Fruit fly (Drosophila melanogaster): ENCODE data around the gene Wdfy2.

The Wdfy2 gene

DNA sequence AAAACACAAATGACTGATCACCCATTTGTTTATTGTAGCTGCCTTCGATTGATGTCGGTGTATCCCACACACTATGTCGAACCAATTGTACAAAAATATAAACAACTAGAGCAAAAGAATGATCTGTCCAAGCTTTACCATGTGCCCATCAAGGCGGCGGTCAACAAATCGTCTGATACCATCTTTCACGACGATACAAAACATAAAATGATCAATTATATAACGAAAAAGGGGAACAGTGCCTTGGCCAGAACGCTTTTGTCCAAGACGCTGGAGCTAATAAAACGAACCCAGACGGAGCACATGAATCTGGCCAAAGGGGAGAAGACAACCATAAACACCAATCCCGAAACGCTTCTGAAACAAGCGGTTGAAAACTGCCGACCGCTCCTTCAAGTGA lies 36.3 kb upstream of the Wdfy2 start:
- TF ChIP-seq Hnf4 (GFP tag; optimal IDR thresholded peaks at IDR 0.05) (no peak), CG32264 (GFP tag; optimal IDR thresholded peaks at IDR 0.05) (no peak), pan (optimal IDR thresholded peaks at IDR 0.05) (no peak), N (GFP tag; optimal IDR thresholded peaks at IDR 0.05) (no peak), h (GFP tag; optimal IDR thresholded peaks at IDR 0.05) (no peak), Dif (GFP tag; optimal IDR thresholded peaks at IDR 0.05; ENCODE audit: partially characterized antibody) (no peak), CrebA (GFP tag; optimal IDR thresholded peaks at IDR 0.05; ENCODE audit: borderline replicate concordance) (no peak), CG9705 (GFP tag; optimal IDR thresholded peaks at IDR 0.05) (no peak), sage (GFP tag; optimal IDR thresholded peaks at IDR 0.05) (no peak), usp (GFP tag; optimal IDR thresholded peaks at IDR 0.05) (no peak), HLH106 (tag; optimal IDR thresholded peaks at IDR 0.05) (no peak)

DNA sequence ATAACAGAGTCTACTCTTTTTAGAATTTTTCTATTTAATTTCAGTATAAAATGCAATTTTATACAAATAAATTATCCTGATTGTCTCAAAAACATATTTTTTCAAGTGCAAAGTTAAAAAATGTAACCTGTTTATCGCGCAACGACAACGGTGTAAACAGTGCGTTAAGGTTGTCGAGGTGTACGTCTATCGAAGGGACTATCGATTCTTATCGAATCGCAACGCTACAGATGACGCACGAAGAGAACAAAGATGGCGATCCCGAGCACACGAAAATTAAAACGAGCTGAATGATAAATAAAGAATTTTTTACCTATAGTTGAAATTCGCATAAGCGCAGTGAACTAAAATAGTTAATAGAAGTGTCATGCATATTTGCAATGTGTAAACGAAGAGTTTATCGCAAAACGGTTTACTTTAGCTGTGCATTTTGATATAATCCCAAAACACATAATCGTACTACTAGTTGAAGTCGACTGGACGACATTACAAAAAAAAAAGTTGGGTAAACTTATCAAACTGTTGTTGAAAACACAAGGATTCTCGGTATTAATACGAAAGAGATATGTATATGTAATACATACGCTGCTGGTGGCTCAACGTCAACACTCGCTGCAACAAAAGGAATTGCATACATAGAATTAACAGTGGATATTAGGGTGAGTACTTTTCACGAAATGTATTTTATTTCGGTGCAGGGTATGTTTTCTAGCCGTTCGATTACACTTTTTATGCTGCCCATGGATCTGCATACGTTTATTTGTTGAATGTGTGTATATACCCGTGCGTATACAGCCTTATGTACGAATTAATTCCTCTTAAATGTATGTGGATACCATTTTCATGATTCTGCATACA lies 35.0 kb upstream of the Wdfy2 start, which contains the start of gene da:
Gene da, plus strand, starts transcription at position 237 of the 858 bp plus-strand sequence.
- no peak for TF ChIP-seq Dif (GFP tag; optimal IDR thresholded peaks at IDR 0.05; ENCODE audit: partially characterized antibody)
- peak; percentile 69 for TF ChIP-seq lola (GFP tag; optimal IDR thresholded peaks at IDR 0.05)
- peak; percentile 8 for TF ChIP-seq psq (GFP tag; optimal IDR thresholded peaks at IDR 0.05)
- TF ChIP-seq fru (GFP tag; optimal IDR thresholded peaks at IDR 0.05), result peak; percentile 39
- TF ChIP-seq sv (GFP tag; optimal IDR thresholded peaks at IDR 0.05), result peak; percentile 15
- no peak for TF ChIP-seq Vsx2 (GFP tag; optimal IDR thresholded peaks at IDR 0.05; ENCODE audit: partially characterized antibody)
- TF ChIP-seq Hnf4 (GFP tag; optimal IDR thresholded peaks at IDR 0.05), result peak; percentile 52
- TF ChIP-seq HLH106 (tag; optimal IDR thresholded peaks at IDR 0.05), result peak; percentile 61
- TF ChIP-seq Abd-B (GFP tag; optimal IDR thresholded peaks at IDR 0.05), result no peak
- TF ChIP-seq GATAd (GFP tag; optimal IDR thresholded peaks at IDR 0.05), result no peak
- no peak for TF ChIP-seq CrebA (GFP tag; optimal IDR thresholded peaks at IDR 0.05; ENCODE audit: borderline replicate concordance)
- TF ChIP-seq Sp1 (GFP tag; optimal IDR thresholded peaks at IDR 0.05), result peak; percentile 47
- peak in 1 of 2 experiments; percentile 24 for TF ChIP-seq foxo (GFP tag; optimal IDR thresholded peaks at IDR 0.05)
- no peak for TF ChIP-seq Mio (GFP tag; optimal IDR thresholded peaks at IDR 0.05)
- no peak for TF ChIP-seq jim (GFP tag; optimal IDR thresholded peaks at IDR 0.05)
- no peak for TF ChIP-seq Rel (GFP tag; optimal IDR thresholded peaks at IDR 0.05)
- peak; percentile 39 for TF ChIP-seq Rel (tag; optimal IDR thresholded peaks at IDR 0.05)
- TF ChIP-seq woc (GFP tag; optimal IDR thresholded peaks at IDR 0.05), result peak; percentile 64
- no peak for TF ChIP-seq pan (optimal IDR thresholded peaks at IDR 0.05)
- no peak for TF ChIP-seq Hr78 (GFP tag; optimal IDR thresholded peaks at IDR 0.05)
- no peak for TF ChIP-seq Myc (optimal IDR thresholded peaks at IDR 0.05)
- no peak for TF ChIP-seq dmrt93B (GFP tag; optimal IDR thresholded peaks at IDR 0.05)
- peak; percentile 33 for TF ChIP-seq ey (GFP tag; optimal IDR thresholded peaks at IDR 0.05)
- TF ChIP-seq h (GFP tag; optimal IDR thresholded peaks at IDR 0.05), result peak; percentile 56
- no peak for TF ChIP-seq OdsH (GFP tag; optimal IDR thresholded peaks at IDR 0.05)
- TF ChIP-seq sage (GFP tag; optimal IDR thresholded peaks at IDR 0.05), result peak; percentile 31
- TF ChIP-seq dl (GFP tag; optimal IDR thresholded peaks at IDR 0.05; ENCODE audit: insufficient read depth in 1 of 2, partially characterized antibody in 2 of 2), result no peak
- TF ChIP-seq Dfd (GFP tag; optimal IDR thresholded peaks at IDR 0.05), result no peak
- TF ChIP-seq dsf (GFP tag; optimal IDR thresholded peaks at IDR 0.05; ENCODE audit: borderline replicate concordance), result no peak
- TF ChIP-seq rgr (GFP tag; optimal IDR thresholded peaks at IDR 0.05), result peak; percentile 55
- TF ChIP-seq CG9705 (GFP tag; optimal IDR thresholded peaks at IDR 0.05), result peak; percentile 12
- TF ChIP-seq usp (GFP tag; optimal IDR thresholded peaks at IDR 0.05), result no peak
- no peak for TF ChIP-seq CG32264 (GFP tag; optimal IDR thresholded peaks at IDR 0.05)
- peak; percentile 56 for TF ChIP-seq Jra (GFP tag; optimal IDR thresholded peaks at IDR 0.05)
- no peak for TF ChIP-seq br (GFP tag; optimal IDR thresholded peaks at IDR 0.05)
- no peak for TF ChIP-seq Hr83 (GFP tag; optimal IDR thresholded peaks at IDR 0.05; ENCODE audit: poor library complexity, severe bottlenecking)
- TF ChIP-seq brk (GFP tag; optimal IDR thresholded peaks at IDR 0.05), result no peak
- TF ChIP-seq tai (GFP tag; optimal IDR thresholded peaks at IDR 0.05), result no peak
- TF ChIP-seq N (GFP tag; optimal IDR thresholded peaks at IDR 0.05), result peak; percentile 94
